Worm (Caenorhabditis elegans) whole organism, early embryonic: ENCODE results near the gene D1046.16.

Experiments used
- F13C5.2 ChIP-seq: sonication (generic microtip); optimal IDR thresholded peaks from 2 replicates; lab custom pipeline; 2017; ENCODE audit warnings: mild to moderate bottlenecking, missing genetic modification characterization, inconsistent platforms, missing compliant biosample characterization
- aly-1 ChIP-seq: sonication (generic microtip); optimal IDR thresholded peaks from 2 replicates; lab custom pipeline; 2016; ENCODE audit warnings: missing genetic modification characterization, missing compliant biosample characterization
- ama-1 ChIP-seq: fragments of 150-350 bp; optimal IDR thresholded peaks from 2 replicates; lab custom pipeline; 2014
- ceh-36 ChIP-seq: sonication (generic microtip); optimal IDR thresholded peaks from 2 replicates; lab custom pipeline; 2016; ENCODE audit warnings: missing genetic modification characterization, inconsistent platforms, missing compliant biosample characterization
- ets-7 ChIP-seq: sonication (generic microtip); optimal IDR thresholded peaks from 2 replicates; lab custom pipeline; 2016; ENCODE audit warnings: missing genotype, missing genetic modification characterization, missing compliant biosample characterization
- flt-1 ChIP-seq: fragments of 200-800 bp; sonication (Bioruptor generic); IDR thresholded peaks from 2 replicates; pipeline ENCODE4 v1.3.6; 2022; ENCODE audit warnings: missing genetic modification characterization, missing compliant biosample characterization
- hmg-4 ChIP-seq: fragments of 200-800 bp; sonication (Bioruptor generic); optimal IDR thresholded peaks from 2 replicates; lab custom pipeline; 2018; ENCODE audit warnings: mild to moderate bottlenecking, missing genetic modification characterization, missing compliant biosample characterization
- hnd-1 ChIP-seq: sonication (generic microtip); optimal IDR thresholded peaks from 2 replicates; lab custom pipeline; 2016; ENCODE audit warnings: missing genetic modification characterization, missing compliant biosample characterization
- pes-1 ChIP-seq: fragments of 200-800 bp; sonication (Bioruptor generic); IDR thresholded peaks from 2 replicates; pipeline ENCODE4 v1.3.6; 2022; ENCODE audit warnings: missing genetic modification reagents, missing genetic modification characterization, missing compliant biosample characterization
- scrt-1 ChIP-seq: fragments of 200-800 bp; sonication (Bioruptor generic); IDR thresholded peaks from 2 replicates; pipeline ENCODE4 v1.3.6; 2022; ENCODE audit warnings: missing genetic modification characterization, missing compliant biosample characterization
- tbx-11 ChIP-seq: fragments of 200-800 bp; sonication (Bioruptor generic); IDR thresholded peaks from 2 replicates; pipeline ENCODE4 v1.3.6; 2022; ENCODE audit warnings: missing genetic modification characterization, missing compliant biosample characterization
- tbx-37 ChIP-seq: fragments of 200-800 bp; sonication (Bioruptor generic); conservative IDR thresholded peaks from 2 replicates; pipeline ENCODE4 v1.3.6; 2022; ENCODE audit warnings: missing genetic modification reagents, missing genetic modification characterization, missing compliant biosample characterization
- tra-4 ChIP-seq: sonication (generic microtip); optimal IDR thresholded peaks from 2 replicates; lab custom pipeline; 2017; ENCODE audit warnings: missing genetic modification characterization, missing compliant biosample characterization

DNA sequence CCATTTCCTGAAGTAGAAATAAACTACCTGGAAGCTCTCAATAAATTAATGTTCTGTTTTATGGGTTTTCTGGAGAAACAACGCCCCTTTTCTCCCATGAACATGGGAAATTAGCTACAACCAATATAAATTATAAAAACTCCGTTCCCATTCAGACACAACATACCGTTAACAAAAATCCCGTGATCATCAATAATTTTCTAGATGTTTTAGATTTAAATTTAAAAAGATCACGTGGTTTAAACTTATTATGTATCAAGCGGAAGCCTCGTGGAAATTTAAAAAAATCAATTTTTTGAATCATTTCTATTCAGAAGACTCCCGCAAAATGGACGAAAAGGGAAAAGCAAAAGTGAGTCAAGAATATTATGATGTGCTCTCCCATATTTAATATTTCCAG, 43.9 kb downstream of the D1046.16 start, which contains the start of gene C53B4.2:
- TF ChIP-seq ama-1 (lab: Kevin White, UChicago) (no peak), flt-1 (GFP tag; lab: Robert Waterston, UW) (no peak), F13C5.2 (tag; lab: Kevin White, UChicago) (no peak), aly-1 (no peak), tra-4 (no peak), hnd-1 (tag; lab: Kevin White, UChicago) (no peak), pes-1 (GFP tag; lab: Robert Waterston, UW) (no peak), tbx-37 (GFP tag; lab: Robert Waterston, UW) (no peak), ets-7 (no peak), scrt-1 (no peak), ceh-36 (tag; lab: Kevin White, UChicago) (no peak), hmg-4 (GFP tag; lab: Kevin White, UChicago) (no peak), tbx-11 (GFP tag; lab: Robert Waterston, UW) (no peak)
